Worm (Caenorhabditis elegans): Measurements from ENCODE around the gene ced-9.

ced-9 gene

ce11 chrIII:10358751-10359150 is 23.8 kb downstream of the ced-9 start:
- TF ChIP-seq nhr-237 (tag; optimal IDR thresholded peaks at IDR 0.05) (no peak), ces-1 (GFP tag; optimal IDR thresholded peaks at IDR 0.05) (peak; percentile 21), unc-62 (GFP tag; optimal IDR thresholded peaks at IDR 0.05) (no peak), ceh-39 (tag; optimal IDR thresholded peaks at IDR 0.05) (no peak)

ce11 chrIII:10359916-10360315 is 24.9 kb downstream of the ced-9 start:
- no peak for TF ChIP-seq mls-2 (tag; optimal IDR thresholded peaks at IDR 0.05)
- TF ChIP-seq ces-1 (GFP tag; optimal IDR thresholded peaks at IDR 0.05) = peak; percentile 24

- peak; percentile 93 for TF ChIP-seq zip-8 (tag; optimal IDR thresholded peaks at IDR 0.05)
- no peak for TF ChIP-seq blmp-1 (tag; optimal IDR thresholded peaks at IDR 0.05)
Observed at ce11 chrIII:10361456-10361855, 26.5 kb downstream of the ced-9 start.

ce11 chrIII:10362920-10363319 is 27.9 kb downstream of the ced-9 start:
- no peak for TF ChIP-seq ceh-43 (GFP tag; optimal IDR thresholded peaks at IDR 0.05)
- TF ChIP-seq zip-8 (tag; optimal IDR thresholded peaks at IDR 0.05) = no peak
- TF ChIP-seq tbx-8 (GFP tag; optimal IDR thresholded peaks at IDR 0.05) = no peak
- TF ChIP-seq elt-1 (tag; optimal IDR thresholded peaks at IDR 0.05; ENCODE audit: borderline replicate concordance, insufficient read depth) = no peak
- TF ChIP-seq lsy-2 (tag; optimal IDR thresholded peaks at IDR 0.05) = no peak
- no peak for TF ChIP-seq mep-1 (tag; optimal IDR thresholded peaks at IDR 0.05)
- no peak for TF ChIP-seq unc-120 (tag; optimal IDR thresholded peaks at IDR 0.05; ENCODE audit: poor library complexity, severe bottlenecking)
- no peak for TF ChIP-seq lin-32 (GFP tag; optimal IDR thresholded peaks at IDR 0.05)
- no peak for TF ChIP-seq lin-13 (tag; optimal IDR thresholded peaks at IDR 0.05)
- TF ChIP-seq mls-2 (tag; optimal IDR thresholded peaks at IDR 0.05) = no peak
- no peak for TF ChIP-seq ceh-83 (GFP tag; optimal IDR thresholded peaks at IDR 0.05)

- no peak for TF ChIP-seq unc-62 (GFP tag; optimal IDR thresholded peaks at IDR 0.05)
- TF ChIP-seq unc-120 (tag; optimal IDR thresholded peaks at IDR 0.05; ENCODE audit: poor library complexity, severe bottlenecking) = no peak
- TF ChIP-seq mab-5 (tag; optimal IDR thresholded peaks at IDR 0.05) = no peak
- no peak for TF ChIP-seq nhr-28 (tag; optimal IDR thresholded peaks at IDR 0.05)
- TF ChIP-seq mep-1 (tag; optimal IDR thresholded peaks at IDR 0.05) = no peak
- no peak for TF ChIP-seq sptf-1 (tag; optimal IDR thresholded peaks at IDR 0.05)
- no peak for TF ChIP-seq lin-13 (tag; optimal IDR thresholded peaks at IDR 0.05)
- TF ChIP-seq ceh-83 (GFP tag; optimal IDR thresholded peaks at IDR 0.05) = no peak
- no peak for TF ChIP-seq ztf-11 (tag; optimal IDR thresholded peaks at IDR 0.05)
Observed at ce11 chrIII:10364656-10365055, 29.7 kb downstream of the ced-9 start, which contains the start of gene tbc-8. Gene tbc-8, plus strand, starts transcription at chrIII:10364956.

- TF ChIP-seq nhr-12 (tag; optimal IDR thresholded peaks at IDR 0.05) (no peak), ces-1 (GFP tag; optimal IDR thresholded peaks at IDR 0.05) (peak; percentile 31)
Observed at ce11 chrIII:10367355-10367909, 32.5 kb downstream of the ced-9 start.

- TF ChIP-seq M03D4.4 (tag; optimal IDR thresholded peaks at IDR 0.05) = no peak
- TF ChIP-seq unc-62 (GFP tag; optimal IDR thresholded peaks at IDR 0.05) = no peak
- TF ChIP-seq ces-1 (GFP tag; optimal IDR thresholded peaks at IDR 0.05) = no peak
- no peak for TF ChIP-seq ham-2 (GFP tag; optimal IDR thresholded peaks at IDR 0.05)
- no peak for TF ChIP-seq lin-32 (GFP tag; optimal IDR thresholded peaks at IDR 0.05)
Observed at ce11 chrIII:10373845-10374244, 38.9 kb downstream of the ced-9 start.

ce11 chrIII:10376041-10376440 is 41.1 kb downstream of the ced-9 start:
- TF ChIP-seq drap-1 (GFP tag; optimal IDR thresholded peaks at IDR 0.05) (no peak), tbx-8 (GFP tag; optimal IDR thresholded peaks at IDR 0.05) (no peak)

- no peak for TF ChIP-seq ces-1 (GFP tag; optimal IDR thresholded peaks at IDR 0.05)
- TF ChIP-seq ztf-11 (tag; optimal IDR thresholded peaks at IDR 0.05) = no peak
- no peak for TF ChIP-seq unc-39 (tag; optimal IDR thresholded peaks at IDR 0.05)
- no peak for TF ChIP-seq tbx-8 (GFP tag; optimal IDR thresholded peaks at IDR 0.05)
- TF ChIP-seq unc-120 (tag; optimal IDR thresholded peaks at IDR 0.05; ENCODE audit: poor library complexity, severe bottlenecking) = no peak
- no peak for TF ChIP-seq elt-3 (tag; optimal IDR thresholded peaks at IDR 0.05)
- TF ChIP-seq ceh-39 (tag; optimal IDR thresholded peaks at IDR 0.05) = no peak
- no peak for TF ChIP-seq elt-1 (tag; optimal IDR thresholded peaks at IDR 0.05; ENCODE audit: borderline replicate concordance, insufficient read depth)
- TF ChIP-seq bed-3 (GFP tag; optimal IDR thresholded peaks at IDR 0.05) = no peak
- TF ChIP-seq snpc-4 (tag; optimal IDR thresholded peaks at IDR 0.05) = no peak
- TF ChIP-seq mep-1 (tag; optimal IDR thresholded peaks at IDR 0.05) = no peak
- TF ChIP-seq hlh-1 (tag; optimal IDR thresholded peaks at IDR 0.05) = no peak
- no peak for TF ChIP-seq nhr-12 (tag; optimal IDR thresholded peaks at IDR 0.05)
- TF ChIP-seq nhr-237 (tag; optimal IDR thresholded peaks at IDR 0.05) = no peak
- TF ChIP-seq ceh-43 (GFP tag; optimal IDR thresholded peaks at IDR 0.05) = no peak
Observed at ce11 chrIII:10378899-10379298, 43.9 kb downstream of the ced-9 start.
